Worm (Caenorhabditis elegans): ENCODE measurements around the gene aak-1.

- TF ChIP-seq peb-1 (tag; optimal IDR thresholded peaks at IDR 0.05) (no peak), nhr-21 (tag; optimal IDR thresholded peaks at IDR 0.05) (no peak), ztf-11 (tag; optimal IDR thresholded peaks at IDR 0.05) (no peak), unc-55 (GFP tag; optimal IDR thresholded peaks at IDR 0.05) (no peak), skn-1 (tag; optimal IDR thresholded peaks at IDR 0.05) (no peak)
These were observed 50.6 kb downstream of the aak-1 start, which contains the start of gene B0303.11 for ce11 chrIII:8710310-8710709.

Measured in whole organism, L2 larva.